Worm (Caenorhabditis elegans): Measurements from ENCODE around the gene T23F11.6.

DNA sequence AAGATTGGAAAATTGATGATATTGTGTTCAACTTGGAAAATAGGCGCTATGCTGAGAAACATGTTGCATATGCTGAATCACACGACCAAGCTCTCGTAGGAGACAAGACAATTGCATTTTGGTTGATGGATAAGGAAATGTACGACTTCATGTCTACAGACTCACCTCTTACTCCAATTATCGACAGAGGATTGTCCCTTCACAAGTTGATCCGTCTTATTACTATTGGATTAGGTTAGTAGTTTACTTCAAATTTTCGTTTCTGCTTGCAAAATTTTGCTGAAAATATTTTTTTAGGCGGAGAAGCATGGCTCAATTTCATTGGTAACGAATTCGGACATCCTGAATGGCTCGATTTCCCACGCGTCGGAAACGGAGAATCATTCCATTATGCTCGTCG lies 49.2 kb upstream of the T23F11.6 start:
- TF ChIP-seq flt-1 (GFP tag; IDR thresholded peaks at IDR 0.05), result no peak
- TF ChIP-seq ceh-13 (GFP tag; optimal IDR thresholded peaks at IDR 0.05), result no peak
- TF ChIP-seq ama-1 (optimal IDR thresholded peaks at IDR 0.05), result no peak
- no peak for TF ChIP-seq tbx-37 (GFP tag; conservative IDR thresholded peaks at IDR 0.05)
- no peak for TF ChIP-seq tra-4 (tag; optimal IDR thresholded peaks at IDR 0.05)
- no peak for TF ChIP-seq F13C5.2 (tag; optimal IDR thresholded peaks at IDR 0.05)
- no peak for TF ChIP-seq sea-1 (GFP tag; conservative IDR thresholded peaks at IDR 0.05)
- no peak for TF ChIP-seq hnd-1 (tag; optimal IDR thresholded peaks at IDR 0.05)
- no peak for TF ChIP-seq scrt-1 (GFP tag; IDR thresholded peaks at IDR 0.05)
- no peak for TF ChIP-seq B0310.2 (tag; optimal IDR thresholded peaks at IDR 0.05)

Measured in whole organism, early embryonic.